Worm (Caenorhabditis elegans): ENCODE results near the gene mrps-17.
A peak's percentile ranks its signal among the peaks of the same experiment; 100 is the strongest.

mrps-17 gene

ce11 chrIII:6405121-6405520, 26.5 kb downstream of the mrps-17 start:
- TF ChIP-seq R02D3.7 (tag; optimal IDR thresholded peaks at IDR 0.05): no peak
- peak; percentile 37 for TF ChIP-seq nfya-1 (tag; optimal IDR thresholded peaks at IDR 0.05; ENCODE audit: insufficient read depth)
- no peak for TF ChIP-seq nhr-237 (tag; optimal IDR thresholded peaks at IDR 0.05)
- no peak for TF ChIP-seq lsy-12 (tag; optimal IDR thresholded peaks at IDR 0.05)
- TF ChIP-seq nhr-11 (tag; optimal IDR thresholded peaks at IDR 0.05): peak; percentile 78
- TF ChIP-seq lin-39 (tag; optimal IDR thresholded peaks at IDR 0.05): peak; percentile 31

DNA sequence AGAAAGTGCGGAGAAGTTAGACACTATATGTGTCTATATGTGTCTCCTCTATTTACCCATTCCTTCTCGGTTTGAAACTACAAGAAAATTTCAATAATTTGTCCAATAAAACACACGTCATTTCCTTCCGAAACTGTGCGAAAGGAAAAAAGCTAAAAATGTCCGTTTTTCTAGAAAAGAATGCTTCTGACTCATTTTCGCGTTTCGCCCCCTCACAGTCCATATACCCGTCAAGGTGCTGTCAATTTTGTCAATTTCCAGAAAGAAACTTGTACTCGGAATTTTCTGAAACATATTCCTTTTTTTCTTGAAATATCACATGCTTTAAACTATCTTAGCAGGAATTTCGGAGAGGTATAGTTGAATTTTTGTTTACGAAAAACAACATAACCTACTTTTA, 28.8 kb downstream of the mrps-17 start:
- TF ChIP-seq ceh-9 (tag; optimal IDR thresholded peaks at IDR 0.05) (no peak), ztf-4 (tag; optimal IDR thresholded peaks at IDR 0.05) (no peak), hmg-11 (tag; optimal IDR thresholded peaks at IDR 0.05) (no peak), skn-1 (tag; optimal IDR thresholded peaks at IDR 0.05) (no peak), ceh-16 (tag; optimal IDR thresholded peaks at IDR 0.05) (no peak), nhr-12 (tag; optimal IDR thresholded peaks at IDR 0.05) (no peak), R02D3.7 (tag; optimal IDR thresholded peaks at IDR 0.05) (no peak), elt-2 (tag; optimal IDR thresholded peaks at IDR 0.05) (no peak), unc-62 (GFP tag; optimal IDR thresholded peaks at IDR 0.05) (no peak), sea-2 (GFP tag; optimal IDR thresholded peaks at IDR 0.05) (no peak), egl-5 (tag; optimal IDR thresholded peaks at IDR 0.05) (no peak), nhr-23 (tag; optimal IDR thresholded peaks at IDR 0.05) (no peak), pha-4 (tag; optimal IDR thresholded peaks at IDR 0.05) (no peak), fos-1 (tag; optimal IDR thresholded peaks at IDR 0.05) (no peak), nhr-28 (tag; optimal IDR thresholded peaks at IDR 0.05) (no peak), pqm-1 (tag; optimal IDR thresholded peaks at IDR 0.05) (no peak), ama-1 (optimal IDR thresholded peaks at IDR 0.05) (no peak), jun-1 (tag; optimal IDR thresholded peaks at IDR 0.05) (no peak)

ce11 chrIII:6402346-6402745, 29.3 kb downstream of the mrps-17 start:
- TF ChIP-seq nhr-11 (tag; optimal IDR thresholded peaks at IDR 0.05) (peak; percentile 65), nfya-1 (tag; optimal IDR thresholded peaks at IDR 0.05; ENCODE audit: insufficient read depth) (peak; percentile 23), nhr-77 (tag; optimal IDR thresholded peaks at IDR 0.05) (no peak), lin-39 (tag; optimal IDR thresholded peaks at IDR 0.05) (peak; percentile 56)

DNA sequence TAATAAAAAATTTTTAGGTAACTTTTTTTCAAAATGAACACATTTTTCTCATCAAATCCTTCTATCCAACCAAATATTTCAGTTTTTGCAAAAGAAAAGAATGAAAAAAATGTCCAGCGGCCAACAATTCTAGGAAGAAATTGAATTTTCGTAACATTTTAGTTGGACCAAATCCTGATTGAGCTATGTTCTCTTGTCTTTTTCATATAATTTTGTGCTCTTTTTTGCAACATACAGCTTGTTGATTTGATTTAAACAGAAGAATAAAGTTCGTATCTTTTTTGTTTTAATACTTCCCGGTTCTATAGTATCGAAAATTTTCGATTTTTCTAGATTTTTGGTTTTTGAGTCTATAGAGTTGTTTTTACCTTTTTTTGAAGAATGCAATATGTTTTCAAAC, 32.2 kb downstream of the mrps-17 start:
- TF ChIP-seq ceh-9 (tag; optimal IDR thresholded peaks at IDR 0.05) (no peak), fkh-10 (GFP tag; optimal IDR thresholded peaks at IDR 0.05) (peak; percentile 59)

- peak; percentile 22 for TF ChIP-seq nfya-1 (tag; optimal IDR thresholded peaks at IDR 0.05; ENCODE audit: insufficient read depth)
- TF ChIP-seq ceh-9 (tag; optimal IDR thresholded peaks at IDR 0.05): no peak
- TF ChIP-seq nhr-11 (tag; optimal IDR thresholded peaks at IDR 0.05): peak; percentile 31
These were observed 33.5 kb downstream of the mrps-17 start for ce11 chrIII:6398124-6398523.

DNA sequence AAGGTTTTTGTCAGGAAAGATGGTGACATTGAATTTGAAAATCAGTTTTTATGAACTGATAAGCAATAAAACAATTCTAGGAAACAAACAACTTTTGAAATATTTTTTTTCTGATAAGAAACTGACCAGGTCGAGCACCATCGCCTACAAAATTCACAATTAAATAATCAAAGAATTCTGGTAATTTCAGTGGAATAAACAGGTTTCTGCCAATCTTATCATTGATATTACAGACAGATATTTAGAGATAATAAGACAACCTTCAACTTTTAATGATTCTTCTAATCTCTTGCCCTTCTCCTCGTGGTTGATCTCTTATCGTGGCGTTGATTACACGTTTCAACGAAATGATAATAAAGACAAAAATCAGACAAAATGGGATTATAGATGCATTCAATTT, 35.2 kb downstream of the mrps-17 start:
- TF ChIP-seq tbx-2 (tag; optimal IDR thresholded peaks at IDR 0.05): no peak
- peak; percentile 20 for TF ChIP-seq jun-1 (tag; optimal IDR thresholded peaks at IDR 0.05)
- TF ChIP-seq mml-1 (tag; optimal IDR thresholded peaks at IDR 0.05): no peak
- TF ChIP-seq elt-2 (tag; optimal IDR thresholded peaks at IDR 0.05): peak; percentile 95
- TF ChIP-seq lsy-12 (tag; optimal IDR thresholded peaks at IDR 0.05): no peak
- TF ChIP-seq elt-1 (tag; optimal IDR thresholded peaks at IDR 0.05): no peak
- TF ChIP-seq elt-3 (tag; optimal IDR thresholded peaks at IDR 0.05): peak; percentile 2 to 100 (median 82)
- TF ChIP-seq pha-4 (tag; optimal IDR thresholded peaks at IDR 0.05): peak; percentile 32
- TF ChIP-seq nhr-43 (tag; optimal IDR thresholded peaks at IDR 0.05; ENCODE audit: poor library complexity, severe bottlenecking): peak; percentile 70
- peak; percentile 11 for TF ChIP-seq skn-1 (tag; optimal IDR thresholded peaks at IDR 0.05)
- TF ChIP-seq nhr-11 (tag; optimal IDR thresholded peaks at IDR 0.05): no peak
- TF ChIP-seq nhr-25 (tag; optimal IDR thresholded peaks at IDR 0.05): peak; percentile 73
- TF ChIP-seq ZK546.5 (tag; optimal IDR thresholded peaks at IDR 0.05): no peak
- peak; percentile 85 for TF ChIP-seq pqm-1 (tag; optimal IDR thresholded peaks at IDR 0.05)

Measured in whole organism, L3 larva.